Worm (Caenorhabditis elegans) whole organism, L2 larva: ENCODE data around the gene C54F6.19.

Source experiments
- C34F6.9 ChIP-seq: fragments of 150-350 bp; optimal IDR thresholded peaks from 2 replicates; lab custom pipeline; 2014; ENCODE audit warnings: missing biosample characterization, missing genetic modification characterization
- F13H6.1 ChIP-seq: sonication (generic microtip); optimal IDR thresholded peaks from 2 replicates; lab custom pipeline; 2016; ENCODE audit warnings: missing genetic modification characterization, missing compliant biosample characterization
- R02D3.7 ChIP-seq: fragments of 150-350 bp; optimal IDR thresholded peaks from 2 replicates; lab custom pipeline; 2014; ENCODE audit warnings: missing biosample characterization, missing genetic modification characterization
- ZK546.5 ChIP-seq: sonication (generic microtip); optimal IDR thresholded peaks from 2 replicates; lab custom pipeline; 2017; ENCODE audit warnings: missing biosample characterization, missing genetic modification characterization
- alr-1 ChIP-seq: fragments of 150-350 bp; optimal IDR thresholded peaks from 2 replicates; lab custom pipeline; 2014; ENCODE audit warnings: missing biosample characterization, missing genetic modification characterization
- aly-2 ChIP-seq: fragments of 150-350 bp; optimal IDR thresholded peaks from 2 replicates; lab custom pipeline; 2014; ENCODE audit warnings: missing biosample characterization, missing genetic modification characterization
- ama-1 ChIP-seq: fragments of 150-350 bp; optimal IDR thresholded peaks from 2 replicates; lab custom pipeline; 2018; ENCODE audit warnings: inconsistent platforms
- blmp-1 ChIP-seq: sonication (generic microtip); optimal IDR thresholded peaks from 2 replicates; lab custom pipeline; 2017; ENCODE audit warnings: missing genetic modification characterization, mild to moderate bottlenecking, missing compliant biosample characterization, antibody characterized with exemption, moderate library complexity; ENCODE audit not compliant: insufficient read depth
- ceh-16 ChIP-seq: fragments of 150-350 bp; optimal IDR thresholded peaks from 2 replicates; lab custom pipeline; 2014; ENCODE audit warnings: missing biosample characterization, missing genetic modification characterization
- ceh-82 ChIP-seq: fragments of 150-350 bp; optimal IDR thresholded peaks from 2 replicates; lab custom pipeline; 2014; ENCODE audit warnings: missing biosample characterization, missing genetic modification characterization
- crh-2 ChIP-seq: sonication (generic microtip); optimal IDR thresholded peaks from 2 replicates; lab custom pipeline; 2017; ENCODE audit warnings: missing biosample characterization, missing genetic modification characterization
- dmd-4 ChIP-seq: sonication (generic microtip); optimal IDR thresholded peaks from 2 replicates; lab custom pipeline; 2017; ENCODE audit warnings: missing biosample characterization, missing genetic modification characterization
- egl-27 ChIP-seq: sonication (generic microtip); optimal IDR thresholded peaks from 3 replicates; lab custom pipeline; 2017; ENCODE audit warnings: missing biosample characterization, missing genetic modification reagents, missing genetic modification characterization
- elt-3 ChIP-seq: sonication (generic microtip); optimal IDR thresholded peaks from 2 replicates; lab custom pipeline; 2017; ENCODE audit warnings: missing biosample characterization, missing genetic modification characterization
- lin-11 ChIP-seq: fragments of 150-350 bp; sonication (generic microtip); optimal IDR thresholded peaks from 2 replicates; lab custom pipeline; 2014; ENCODE audit warnings: missing biosample characterization, missing genetic modification characterization, inconsistent platforms, mixed read lengths
- lin-13 ChIP-seq: fragments of 150-350 bp; optimal IDR thresholded peaks from 2 replicates; lab custom pipeline; 2014; ENCODE audit warnings: missing biosample characterization, missing genetic modification reagents, missing genetic modification characterization
- lin-39 ChIP-seq: fragments of 150-350 bp; optimal IDR thresholded peaks from 2 replicates; lab custom pipeline; 2014; ENCODE audit warnings: missing biosample characterization, missing genetic modification reagents, missing genetic modification characterization
- lsy-2 ChIP-seq, 2 experiments: fragments of 150-350 bp in 1 of 2; sonication (generic microtip) in 1 of 2; optimal IDR thresholded peaks; 2 replicates each; lab custom pipeline; 2014 to 2017; ENCODE audit warnings: missing biosample characterization in 2 of 2, missing genetic modification characterization in 2 of 2
- mab-5 ChIP-seq: fragments of 150-350 bp; optimal IDR thresholded peaks from 2 replicates; lab custom pipeline; 2014; ENCODE audit warnings: missing biosample characterization, missing genetic modification characterization
- mbf-1 ChIP-seq: sonication (generic microtip); optimal IDR thresholded peaks from 2 replicates; lab custom pipeline; 2017; ENCODE audit warnings: missing biosample characterization, missing genetic modification characterization
- mdl-1 ChIP-seq, 2 experiments: fragments of 150-350 bp in 1 of 2; sonication (generic microtip) in 1 of 2; optimal IDR thresholded peaks; 2 replicates each; lab custom pipeline; 2017; ENCODE audit warnings: missing biosample characterization in 2 of 2, missing genetic modification characterization in 2 of 2
- nhr-11 ChIP-seq: fragments of 150-350 bp; optimal IDR thresholded peaks from 2 replicates; lab custom pipeline; 2014; ENCODE audit warnings: missing biosample characterization, missing genetic modification characterization
- nhr-21 ChIP-seq: fragments of 150-350 bp; optimal IDR thresholded peaks from 2 replicates; lab custom pipeline; 2014; ENCODE audit warnings: missing biosample characterization, missing genetic modification characterization
- nhr-23 ChIP-seq: fragments of 150-350 bp; optimal IDR thresholded peaks from 2 replicates; lab custom pipeline; 2014; ENCODE audit warnings: missing biosample characterization, missing genetic modification reagents, missing genetic modification characterization
- nhr-237 ChIP-seq: fragments of 150-350 bp; optimal IDR thresholded peaks from 2 replicates; lab custom pipeline; 2014; ENCODE audit warnings: missing biosample characterization, missing genetic modification characterization
- nhr-25 ChIP-seq: fragments of 150-350 bp; sonication (generic microtip); optimal IDR thresholded peaks from 3 replicates; lab custom pipeline; 2014; ENCODE audit warnings: missing biosample characterization, missing genetic modification characterization
- nhr-77 ChIP-seq: fragments of 150-350 bp; optimal IDR thresholded peaks from 2 replicates; lab custom pipeline; 2014; ENCODE audit warnings: missing biosample characterization, missing genetic modification characterization
- peb-1 ChIP-seq: fragments of 150-350 bp; optimal IDR thresholded peaks from 2 replicates; lab custom pipeline; 2014; ENCODE audit warnings: missing biosample characterization, missing genetic modification characterization
- sma-9 ChIP-seq, 2 experiments: fragments of 150-350 bp in 1 of 2; sonication (generic microtip) in 1 of 2; optimal IDR thresholded peaks; 2 replicates each; lab custom pipeline; 2014 to 2016; ENCODE audit warnings: missing genetic modification characterization in 2 of 2, mild to moderate bottlenecking in 1 of 2, missing biosample characterization in 1 of 2, missing compliant biosample characterization in 1 of 2, missing genetic modification reagents in 1 of 2, moderate library complexity in 1 of 2
- unc-39 ChIP-seq: fragments of 150-350 bp; optimal IDR thresholded peaks from 2 replicates; lab custom pipeline; 2014; ENCODE audit warnings: missing biosample characterization, missing genetic modification characterization
- unc-55 ChIP-seq: fragments of 150-350 bp; sonication (generic microtip); optimal IDR thresholded peaks from 3 replicates; lab custom pipeline; 2014; ENCODE audit warnings: missing biosample characterization, missing genetic modification reagents, missing genetic modification characterization
- zag-1 ChIP-seq: fragments of 150-350 bp; optimal IDR thresholded peaks from 2 replicates; lab custom pipeline; 2014; ENCODE audit warnings: missing biosample characterization, missing genetic modification characterization
- ztf-4 ChIP-seq: fragments of 150-350 bp; optimal IDR thresholded peaks from 2 replicates; lab custom pipeline; 2014; ENCODE audit warnings: missing biosample characterization, missing genetic modification characterization

The C54F6.19 gene

ce11 chrV:7532947-7533346, 12.3 kb upstream of the C54F6.19 start, which contains the start of gene C54F6.3:
Gene C54F6.3, plus strand, starts transcription at chrV:7533247.
- no peak for TF ChIP-seq nhr-237 (tag; lab: Kevin White, UChicago)
- no peak for TF ChIP-seq mdl-1 (tag; optimal IDR thresholded peaks at IDR 0.05; lab: Kevin White, UChicago)
- no peak for TF ChIP-seq aly-2 (tag; lab: Kevin White, UChicago)
- TF ChIP-seq ztf-4 = no peak
- no peak for TF ChIP-seq lin-13 (GFP tag; lab: Kevin White, UChicago)
- no peak for TF ChIP-seq ama-1 (lab: Kevin White, UChicago)
- TF ChIP-seq crh-2 (tag; lab: Kevin White, UChicago) = no peak
- TF ChIP-seq egl-27 = no peak
- no peak for TF ChIP-seq nhr-77 (tag; lab: Kevin White, UChicago)
- no peak for TF ChIP-seq blmp-1
- no peak for TF ChIP-seq R02D3.7 (tag; lab: Kevin White, UChicago)
- no peak for TF ChIP-seq mab-5 (tag; lab: Kevin White, UChicago)

ce11 chrV:7538018-7538417, 7.3 kb upstream of the C54F6.19 start, which contains the start of gene C54F6.12:
Gene C54F6.12, minus strand, starts transcription at chrV:7538118.
- TF ChIP-seq ceh-82 (tag; lab: Kevin White, UChicago) (no peak), blmp-1 (no peak), dmd-4 (tag; lab: Kevin White, UChicago) (no peak), ceh-16 (tag; lab: Kevin White, UChicago) (no peak), peb-1 (tag; lab: Kevin White, UChicago) (no peak), elt-3 (no peak), nhr-25 (no peak), ama-1 (lab: Kevin White, UChicago) (no peak), ztf-4 (no peak), zag-1 (tag; lab: Kevin White, UChicago) (no peak)
- TF ChIP-seq, all 48 proteins: peak for 0

DNA sequence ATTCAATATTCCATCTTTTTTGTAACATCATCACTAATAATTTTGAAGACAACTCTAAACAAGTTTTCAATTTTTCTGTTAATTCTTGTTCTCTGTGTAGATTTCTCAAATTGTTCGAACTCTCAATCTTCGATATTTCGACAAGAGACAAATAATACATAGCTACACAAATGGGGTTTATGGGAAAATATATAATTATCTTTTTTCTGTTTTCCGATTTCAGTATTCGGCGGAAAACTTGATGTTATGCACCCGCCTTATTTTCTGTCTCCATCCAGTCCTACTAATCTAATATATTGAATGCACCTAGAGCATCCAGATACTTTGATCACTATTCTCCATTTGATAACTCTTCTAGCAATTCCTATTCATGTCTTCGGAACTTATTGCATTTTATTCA, 6.3 kb upstream of the C54F6.19 start, which contains the start of gene srh-268:
Gene srh-268 (plus strand): TSS at position 301 of the 400 bp plus-strand sequence.
- TF ChIP-seq elt-3 (no peak), R02D3.7 (tag; lab: Kevin White, UChicago) (no peak), lin-39 (no peak), C34F6.9 (no peak), nhr-23 (tag; lab: Kevin White, UChicago) (no peak), nhr-11 (tag; lab: Kevin White, UChicago) (no peak), unc-39 (tag; lab: Kevin White, UChicago) (no peak), ceh-16 (tag; lab: Kevin White, UChicago) (no peak), alr-1 (tag; lab: Kevin White, UChicago) (no peak), lin-11 (tag; lab: Kevin White, UChicago) (no peak)

ce11 chrV:7543728-7544127, 1.6 kb upstream of the C54F6.19 start:
- TF ChIP-seq sma-9 (GFP tag; optimal IDR thresholded peaks at IDR 0.05; lab: Kevin White, UChicago) = peak; percentile 2
- no peak for TF ChIP-seq sma-9 (tag; optimal IDR thresholded peaks at IDR 0.05; lab: Kevin White, UChicago)
- peak; percentile 69 for TF ChIP-seq nhr-21 (tag; lab: Kevin White, UChicago)
- no peak for TF ChIP-seq unc-55 (GFP tag; lab: Kevin White, UChicago)
- TF ChIP-seq, all 48 proteins: peak for 2

DNA sequence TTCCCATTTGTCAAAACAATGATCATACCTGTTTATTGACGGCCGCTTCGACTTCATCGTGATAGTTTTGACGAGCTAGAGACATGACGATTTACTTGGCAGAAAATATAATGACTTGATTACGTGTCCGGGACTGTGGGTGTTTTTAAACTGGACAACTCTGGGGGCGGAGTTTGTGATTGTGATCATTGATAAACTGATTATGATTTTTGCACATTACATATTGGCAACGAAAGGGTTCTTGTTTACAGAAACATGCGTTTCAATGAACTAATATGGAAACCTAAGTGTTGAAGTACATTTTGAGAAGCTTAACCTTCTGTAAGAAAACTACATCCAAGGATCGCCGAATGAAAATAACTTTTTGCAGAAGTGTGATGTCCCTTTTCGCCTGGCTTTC, 2.2 kb downstream of the C54F6.19 start, which contains the start of gene ftn-1:
Gene ftn-1 (minus strand): TSS at position 101 of the 400 bp plus-strand sequence.
- no peak for TF ChIP-seq mbf-1 (tag; lab: Kevin White, UChicago)
- TF ChIP-seq ztf-4 = no peak
- no peak for TF ChIP-seq nhr-23 (tag; lab: Kevin White, UChicago)
- TF ChIP-seq sma-9 (GFP tag; optimal IDR thresholded peaks at IDR 0.05; lab: Kevin White, UChicago) = no peak
- TF ChIP-seq sma-9 (tag; optimal IDR thresholded peaks at IDR 0.05; lab: Kevin White, UChicago) = no peak
- TF ChIP-seq lsy-2 (tag; optimal IDR thresholded peaks at IDR 0.05; lab: Kevin White, UChicago) = no peak
- no peak for TF ChIP-seq peb-1 (tag; lab: Kevin White, UChicago)
- no peak for TF ChIP-seq C34F6.9
- TF ChIP-seq ZK546.5 (tag; lab: Kevin White, UChicago) = no peak
- TF ChIP-seq F13H6.1 (tag; lab: Kevin White, UChicago) = no peak
- TF ChIP-seq crh-2 (tag; lab: Kevin White, UChicago) = no peak
- TF ChIP-seq mdl-1 (tag; optimal IDR thresholded peaks at IDR 0.05; lab: Kevin White, UChicago) = no peak
